Fruit fly (Drosophila melanogaster): ENCODE results near the gene RpS19a.

Gene RpS19a

dm6 chrX:16654931-16655409 lies 17.3 kb downstream of the RpS19a start, which contains the start of the genes Nemp and r:
Nemp (minus strand) TSS chrX:16655015.
r (plus strand) TSS chrX:16655359.
- TF ChIP-seq fd96Ca (GFP tag; IDR thresholded peaks at IDR 0.05) (no peak), CG9948 (tag; optimal IDR thresholded peaks at IDR 0.05) (no peak), Pif1A (GFP tag; optimal IDR thresholded peaks at IDR 0.05) (no peak), CG14655 (GFP tag; optimal IDR thresholded peaks at IDR 0.05) (no peak), EcR (GFP tag; optimal IDR thresholded peaks at IDR 0.05) (no peak), CG32121 (GFP tag; IDR thresholded peaks at IDR 0.05) (no peak), CG10348 (GFP tag; IDR thresholded peaks at IDR 0.05) (no peak), rn (GFP tag; IDR thresholded peaks at IDR 0.05) (no peak), CG4496 (GFP tag; IDR thresholded peaks at IDR 0.05) (no peak), Ets98B (GFP tag; IDR thresholded peaks at IDR 0.05) (no peak), D1 (tag; optimal IDR thresholded peaks at IDR 0.05) (no peak), CG12605 (GFP tag; IDR thresholded peaks at IDR 0.05) (no peak), CG8301 (tag; optimal IDR thresholded peaks at IDR 0.05) (no peak), CG8159 (tag; optimal IDR thresholded peaks at IDR 0.05) (no peak), CG17806 (tag; optimal IDR thresholded peaks at IDR 0.05) (no peak), Pif1B (GFP tag; optimal IDR thresholded peaks at IDR 0.05) (no peak), CG34367 (tag; optimal IDR thresholded peaks at IDR 0.05) (no peak)

dm6 chrX:16655724-16656235 lies 18.1 kb downstream of the RpS19a start:
- TF ChIP-seq EcR (GFP tag; optimal IDR thresholded peaks at IDR 0.05) = peak; percentile 34
- TF ChIP-seq CG10348 (GFP tag; IDR thresholded peaks at IDR 0.05) = no peak
- TF ChIP-seq CG13204 (GFP tag; optimal IDR thresholded peaks at IDR 0.05) = peak; percentile 90
- peak; percentile 27 for TF ChIP-seq Snoo (tag; optimal IDR thresholded peaks at IDR 0.05)
- TF ChIP-seq CG17806 (tag; optimal IDR thresholded peaks at IDR 0.05) = no peak
- TF ChIP-seq Ets98B (GFP tag; IDR thresholded peaks at IDR 0.05) = 0 out of 2 replicates have a peak, but pooled peaks have one; percentile 16

- TF ChIP-seq gl (tag; optimal IDR thresholded peaks at IDR 0.05) (no peak), CG15710 (tag; optimal IDR thresholded peaks at IDR 0.05) (no peak), Snoo (tag; optimal IDR thresholded peaks at IDR 0.05) (no peak), fd96Ca (GFP tag; IDR thresholded peaks at IDR 0.05) (no peak), CG32121 (GFP tag; IDR thresholded peaks at IDR 0.05) (no peak)
Observed at dm6 chrX:16660632-16661031, 22.9 kb downstream of the RpS19a start.

dm6 chrX:16664405-16665064 lies 26.8 kb downstream of the RpS19a start, which contains the start of gene CG15865:
CG15865 (minus strand) TSS chrX:16664455.
- TF ChIP-seq CG15710 (tag; optimal IDR thresholded peaks at IDR 0.05) (peak; percentile 17), CG9948 (tag; optimal IDR thresholded peaks at IDR 0.05) (no peak), Ets98B (GFP tag; IDR thresholded peaks at IDR 0.05) (no peak), D1 (tag; optimal IDR thresholded peaks at IDR 0.05) (no peak), CG8159 (tag; optimal IDR thresholded peaks at IDR 0.05) (peak; percentile 7), CG14655 (GFP tag; optimal IDR thresholded peaks at IDR 0.05) (no peak), fd96Ca (GFP tag; IDR thresholded peaks at IDR 0.05) (no peak), CG13204 (GFP tag; optimal IDR thresholded peaks at IDR 0.05) (no peak), CG8301 (tag; optimal IDR thresholded peaks at IDR 0.05) (no peak), Pif1B (GFP tag; optimal IDR thresholded peaks at IDR 0.05) (no peak), CG34367 (tag; optimal IDR thresholded peaks at IDR 0.05) (no peak), CG4496 (GFP tag; IDR thresholded peaks at IDR 0.05) (no peak), gl (tag; optimal IDR thresholded peaks at IDR 0.05) (no peak), CG17806 (tag; optimal IDR thresholded peaks at IDR 0.05) (no peak), CG32121 (GFP tag; IDR thresholded peaks at IDR 0.05) (no peak)

DNA sequence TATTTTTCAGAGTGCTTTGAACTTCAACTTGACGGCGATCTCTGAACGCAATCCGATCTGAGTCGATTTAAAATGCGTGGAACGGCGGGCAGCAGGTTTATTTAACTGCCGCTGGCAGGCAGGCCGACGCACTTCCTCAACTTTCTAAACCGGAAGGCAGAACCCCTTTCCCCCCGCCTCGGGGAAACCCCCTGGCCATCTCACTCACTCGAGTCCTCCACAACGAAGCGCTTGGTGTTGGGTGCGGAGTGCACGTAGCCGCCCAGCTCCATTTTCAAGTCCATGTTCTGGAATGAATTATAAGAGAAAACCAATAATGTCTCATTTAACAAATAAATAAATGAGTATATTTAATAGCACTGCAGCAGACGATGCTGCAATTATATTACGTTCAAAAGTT lies 32.2 kb downstream of the RpS19a start:
- TF ChIP-seq CG4496 (GFP tag; IDR thresholded peaks at IDR 0.05) = 0 out of 3 replicates have a peak, but pooled peaks have one; percentile 49
- no peak for TF ChIP-seq Ets98B (GFP tag; IDR thresholded peaks at IDR 0.05)

DNA sequence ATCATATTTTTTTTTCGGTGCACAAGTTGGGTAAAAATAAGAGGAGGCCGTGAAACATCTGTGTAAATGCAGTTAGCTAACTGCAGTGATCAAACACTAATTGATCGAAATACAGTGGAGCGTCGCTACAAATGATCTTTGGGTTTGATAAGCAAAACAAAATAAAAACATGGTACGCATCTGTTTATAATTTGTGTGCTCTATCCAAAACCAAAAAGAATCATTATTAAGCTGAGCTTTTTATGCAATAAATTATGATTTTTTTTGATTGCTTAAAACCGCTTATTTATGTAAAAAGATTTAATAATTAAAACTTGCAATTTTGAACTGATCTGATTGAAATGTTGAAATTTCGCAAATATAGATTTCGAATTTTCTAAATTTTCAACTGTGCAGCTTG lies 32.6 kb downstream of the RpS19a start:
- TF ChIP-seq Pif1A (GFP tag; optimal IDR thresholded peaks at IDR 0.05) (peak; percentile 5), fd96Ca (GFP tag; IDR thresholded peaks at IDR 0.05) (no peak)

DNA sequence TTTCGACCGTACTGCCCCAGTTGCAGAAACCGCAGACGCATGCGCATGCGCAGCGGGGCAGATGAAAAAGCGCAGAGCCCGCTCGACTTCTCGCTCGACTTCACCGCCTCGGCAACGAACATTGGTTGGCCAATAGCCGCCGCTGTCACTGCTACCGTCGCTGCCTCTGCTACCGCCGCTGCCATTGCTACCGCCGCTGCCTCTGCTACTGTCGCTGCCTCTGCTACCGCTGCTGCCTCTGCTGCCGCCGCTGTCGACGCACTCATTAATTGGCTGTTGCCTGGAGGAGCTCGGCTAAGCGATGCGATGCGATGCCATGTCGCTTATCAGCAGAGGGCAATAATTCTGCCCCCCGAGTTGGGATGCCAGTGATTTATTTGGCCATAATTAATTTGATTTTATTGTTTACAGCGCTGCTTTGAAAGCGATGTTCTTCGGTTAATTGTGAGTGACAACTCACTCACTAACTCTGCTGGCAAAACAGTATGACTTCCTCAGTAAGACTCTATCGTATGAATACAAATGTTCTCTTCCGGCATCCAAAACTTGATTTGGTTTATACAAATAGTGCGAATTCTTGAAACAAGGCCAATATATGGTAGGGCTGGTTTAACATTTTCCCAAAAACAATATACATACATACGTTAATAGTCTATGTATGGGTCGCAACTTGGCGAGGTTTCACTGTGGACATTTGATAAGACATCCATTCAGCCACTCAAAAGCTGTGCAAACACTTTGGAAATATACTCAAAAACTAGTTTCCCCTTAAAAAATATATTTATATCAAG lies 33.2 kb downstream of the RpS19a start:
- TF ChIP-seq rn (GFP tag; IDR thresholded peaks at IDR 0.05) = no peak
- peak; percentile 49; the same call in 1 of the 3 replicates for TF ChIP-seq CG4496 (GFP tag; IDR thresholded peaks at IDR 0.05)
- peak; percentile 7 for TF ChIP-seq CG14655 (GFP tag; optimal IDR thresholded peaks at IDR 0.05)
- peak; percentile 75 for TF ChIP-seq CG13204 (GFP tag; optimal IDR thresholded peaks at IDR 0.05)
